Worm (Caenorhabditis elegans) whole organism, mixed stage, embryonic: ENCODE data around the gene Y41D4B.6.

Experiments used
- M03D4.4 ChIP-seq: sonication (generic microtip); optimal IDR thresholded peaks from 2 replicates; lab custom pipeline; 2017; ENCODE audit warnings: mild to moderate bottlenecking, missing genetic modification characterization, missing compliant biosample characterization
- bed-3 ChIP-seq: fragments of 200-800 bp; sonication (Bioruptor generic); optimal IDR thresholded peaks from 3 replicates; lab custom pipeline; 2018; ENCODE audit warnings: mild to moderate bottlenecking, missing genetic modification characterization, moderate library complexity, missing compliant biosample characterization
- blmp-1 ChIP-seq: fragments of 150-350 bp; optimal IDR thresholded peaks from 2 replicates; lab custom pipeline; 2014; ENCODE audit warnings: missing biosample characterization, missing genetic modification characterization
- ceh-39 ChIP-seq: fragments of 150-350 bp; optimal IDR thresholded peaks from 2 replicates; lab custom pipeline; 2014; ENCODE audit warnings: missing biosample characterization, missing genetic modification characterization
- ceh-43 ChIP-seq: fragments of 200-800 bp; sonication (Bioruptor generic); optimal IDR thresholded peaks from 2 replicates; lab custom pipeline; 2018; ENCODE audit warnings: mild to moderate bottlenecking, missing genetic modification characterization, moderate library complexity, missing compliant biosample characterization
- ceh-83 ChIP-seq: fragments of 200-800 bp; sonication (Bioruptor generic); optimal IDR thresholded peaks from 2 replicates; lab custom pipeline; 2018; ENCODE audit warnings: mild to moderate bottlenecking, missing genetic modification characterization, missing compliant biosample characterization
- ces-1 ChIP-seq: fragments of 150-350 bp; optimal IDR thresholded peaks from 2 replicates; lab custom pipeline; 2014; ENCODE audit warnings: missing biosample characterization, missing genetic modification reagents, missing genetic modification characterization
- cnd-1 ChIP-seq: fragments of 200-800 bp; sonication (Bioruptor generic); optimal IDR thresholded peaks from 2 replicates; lab custom pipeline; 2018; ENCODE audit warnings: mild to moderate bottlenecking, missing genetic modification characterization, missing compliant biosample characterization
- drap-1 ChIP-seq: fragments of 200-800 bp; sonication (Bioruptor generic); optimal IDR thresholded peaks from 3 replicates; lab custom pipeline; 2018; ENCODE audit warnings: mild to moderate bottlenecking, missing genetic modification characterization, missing compliant biosample characterization
- elt-1 ChIP-seq: sonication (generic microtip); optimal IDR thresholded peaks from 2 replicates; lab custom pipeline; 2017; ENCODE audit warnings: missing genetic modification characterization, mild to moderate bottlenecking, missing compliant biosample characterization, antibody characterized with exemption, moderate library complexity, borderline replicate concordance; ENCODE audit not compliant: insufficient read depth
- elt-3 ChIP-seq: fragments of 150-350 bp; optimal IDR thresholded peaks from 2 replicates; lab custom pipeline; 2014; ENCODE audit warnings: missing biosample characterization, missing genetic modification characterization
- flh-1 ChIP-seq: fragments of 200-800 bp; sonication (Bioruptor generic); optimal IDR thresholded peaks from 2 replicates; lab custom pipeline; 2018; ENCODE audit warnings: mild to moderate bottlenecking, missing genetic modification characterization, moderate library complexity, missing compliant biosample characterization
- ham-2 ChIP-seq: fragments of 200-800 bp; sonication (Bioruptor generic); optimal IDR thresholded peaks from 2 replicates; lab custom pipeline; 2018; ENCODE audit warnings: mild to moderate bottlenecking, missing genetic modification characterization, missing compliant biosample characterization
- hlh-1 ChIP-seq: fragments of 150-350 bp; optimal IDR thresholded peaks from 2 replicates; lab custom pipeline; 2014; ENCODE audit warnings: missing biosample characterization, missing genetic modification reagents, missing genetic modification characterization
- lin-13 ChIP-seq: fragments of 150-350 bp; optimal IDR thresholded peaks from 2 replicates; lab custom pipeline; 2014; ENCODE audit warnings: missing biosample characterization, missing genetic modification characterization
- lin-32 ChIP-seq: fragments of 200-800 bp; sonication (Bioruptor generic); optimal IDR thresholded peaks from 2 replicates; lab custom pipeline; 2018; ENCODE audit warnings: mild to moderate bottlenecking, missing genetic modification characterization, missing compliant biosample characterization
- lsy-2 ChIP-seq: fragments of 150-350 bp; optimal IDR thresholded peaks from 2 replicates; lab custom pipeline; 2014; ENCODE audit warnings: missing biosample characterization, missing genetic modification characterization
- mab-5 ChIP-seq: fragments of 150-350 bp; optimal IDR thresholded peaks from 2 replicates; lab custom pipeline; 2014; ENCODE audit warnings: missing biosample characterization, missing genetic modification characterization
- mep-1 ChIP-seq: fragments of 150-350 bp; optimal IDR thresholded peaks from 2 replicates; lab custom pipeline; 2017; ENCODE audit warnings: missing biosample characterization, missing genetic modification reagents, missing genetic modification characterization, inconsistent platforms
- mls-2 ChIP-seq: sonication (generic microtip); optimal IDR thresholded peaks from 2 replicates; lab custom pipeline; 2016; ENCODE audit warnings: mild to moderate bottlenecking, missing genetic modification characterization, moderate library complexity, missing compliant biosample characterization
- nhr-12 ChIP-seq: fragments of 150-350 bp; optimal IDR thresholded peaks from 2 replicates; lab custom pipeline; 2014; ENCODE audit warnings: missing biosample characterization, missing genetic modification characterization
- nhr-2 ChIP-seq: fragments of 150-350 bp; optimal IDR thresholded peaks from 2 replicates; lab custom pipeline; 2014; ENCODE audit warnings: missing biosample characterization, missing genetic modification characterization
- nhr-237 ChIP-seq: fragments of 150-350 bp; optimal IDR thresholded peaks from 2 replicates; lab custom pipeline; 2014; ENCODE audit warnings: missing biosample characterization, missing genetic modification characterization
- nhr-28 ChIP-seq: fragments of 150-350 bp; optimal IDR thresholded peaks from 2 replicates; lab custom pipeline; 2014; ENCODE audit warnings: missing biosample characterization, missing genetic modification characterization
- nhr-76 ChIP-seq: sonication (generic microtip); optimal IDR thresholded peaks from 2 replicates; lab custom pipeline; 2017; ENCODE audit warnings: missing biosample characterization, missing genetic modification characterization
- pha-4 ChIP-seq: fragments of 150-350 bp; optimal IDR thresholded peaks from 2 replicates; lab custom pipeline; 2018; ENCODE audit warnings: missing biosample characterization, missing genetic modification reagents, missing genetic modification characterization
- sem-2 ChIP-seq: fragments of 200-800 bp; sonication (Bioruptor generic); optimal IDR thresholded peaks from 2 replicates; lab custom pipeline; 2018; ENCODE audit warnings: mild to moderate bottlenecking, missing genetic modification characterization, missing compliant biosample characterization
- snpc-4 ChIP-seq: fragments of 150-350 bp; optimal IDR thresholded peaks from 2 replicates; lab custom pipeline; 2014; ENCODE audit warnings: missing biosample characterization, missing genetic modification characterization
- sptf-1 ChIP-seq: sonication (generic microtip); optimal IDR thresholded peaks from 2 replicates; lab custom pipeline; 2017; ENCODE audit warnings: mild to moderate bottlenecking, missing genetic modification characterization, moderate library complexity, missing compliant biosample characterization
- tbx-8 ChIP-seq: fragments of 200-800 bp; sonication (Bioruptor generic); optimal IDR thresholded peaks from 2 replicates; lab custom pipeline; 2018; ENCODE audit warnings: mild to moderate bottlenecking, missing genetic modification characterization, moderate library complexity, missing compliant biosample characterization
- unc-120 ChIP-seq: sonication (generic microtip); optimal IDR thresholded peaks from 2 replicates; lab custom pipeline; 2017; ENCODE audit warnings: missing genetic modification characterization, missing compliant biosample characterization; ENCODE audit not compliant: poor library complexity, severe bottlenecking
- unc-39 ChIP-seq: fragments of 150-350 bp; optimal IDR thresholded peaks from 2 replicates; lab custom pipeline; 2014; ENCODE audit warnings: missing biosample characterization, missing genetic modification characterization
- unc-62 ChIP-seq: fragments of 150-350 bp; optimal IDR thresholded peaks from 2 replicates; lab custom pipeline; 2014; ENCODE audit warnings: missing biosample characterization, missing genetic modification reagents, missing genetic modification characterization
- zip-8 ChIP-seq: fragments of 150-350 bp; optimal IDR thresholded peaks from 2 replicates; lab custom pipeline; 2014; ENCODE audit warnings: missing biosample characterization, missing genetic modification characterization
- ztf-11 ChIP-seq: fragments of 150-350 bp; optimal IDR thresholded peaks from 2 replicates; lab custom pipeline; 2014; ENCODE audit warnings: missing biosample characterization, missing genetic modification characterization

Y41D4B.6 gene

DNA sequence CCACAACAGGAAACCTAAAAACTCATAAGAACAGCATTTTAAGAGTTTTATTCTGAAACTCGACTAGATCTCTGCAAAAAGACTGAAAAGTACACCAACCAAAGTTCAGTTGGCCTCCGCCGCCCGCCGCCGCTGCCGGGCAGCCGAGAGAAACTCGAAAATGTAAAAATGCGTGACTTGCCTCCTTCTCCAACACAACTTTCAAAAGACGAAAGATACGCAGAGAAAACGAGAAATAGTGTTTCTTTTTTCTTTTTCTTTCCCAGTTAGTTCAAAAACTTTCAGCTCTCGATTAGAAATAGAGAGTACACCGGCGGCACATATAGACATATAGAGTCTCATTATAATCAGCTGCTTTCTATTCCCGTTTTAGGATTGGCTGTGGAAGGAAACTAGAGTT lies 16.2 kb downstream of the Y41D4B.6 start:
- peak; percentile 4 for TF ChIP-seq nhr-237 (tag; lab: Kevin White, UChicago)
- TF ChIP-seq unc-62 (GFP tag; lab: Kevin White, UChicago), result no peak
- TF ChIP-seq, all 35 proteins: peak for 1

DNA sequence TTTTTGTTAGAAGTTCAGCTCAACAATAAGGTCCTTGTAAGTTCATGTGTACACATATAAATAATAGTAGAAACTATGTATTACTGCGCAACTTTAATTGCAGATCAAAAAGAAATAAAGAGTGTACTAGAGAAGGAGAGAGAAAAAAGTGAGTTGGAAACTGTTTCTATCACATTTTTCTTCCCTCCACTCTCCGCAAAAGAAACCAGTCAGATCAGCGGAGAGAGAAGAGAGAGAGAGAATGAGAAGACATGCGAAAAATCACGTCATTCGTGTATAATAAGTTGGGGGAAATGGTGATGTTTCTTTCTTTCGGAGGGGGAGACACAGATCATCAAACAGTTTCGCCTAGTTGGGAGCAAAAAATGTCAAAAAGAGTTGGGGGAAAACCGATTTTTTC lies 21.8 kb downstream of the Y41D4B.6 start:
- TF ChIP-seq nhr-28 (tag; lab: Kevin White, UChicago) (no peak), unc-39 (tag; lab: Kevin White, UChicago) (no peak), blmp-1 (tag; lab: Kevin White, UChicago) (no peak), nhr-237 (tag; lab: Kevin White, UChicago) (peak; percentile 54), unc-62 (GFP tag; lab: Kevin White, UChicago) (no peak), snpc-4 (tag; lab: Kevin White, UChicago) (no peak), pha-4 (tag; lab: Kevin White, UChicago) (peak; percentile 13), ceh-39 (no peak)

DNA sequence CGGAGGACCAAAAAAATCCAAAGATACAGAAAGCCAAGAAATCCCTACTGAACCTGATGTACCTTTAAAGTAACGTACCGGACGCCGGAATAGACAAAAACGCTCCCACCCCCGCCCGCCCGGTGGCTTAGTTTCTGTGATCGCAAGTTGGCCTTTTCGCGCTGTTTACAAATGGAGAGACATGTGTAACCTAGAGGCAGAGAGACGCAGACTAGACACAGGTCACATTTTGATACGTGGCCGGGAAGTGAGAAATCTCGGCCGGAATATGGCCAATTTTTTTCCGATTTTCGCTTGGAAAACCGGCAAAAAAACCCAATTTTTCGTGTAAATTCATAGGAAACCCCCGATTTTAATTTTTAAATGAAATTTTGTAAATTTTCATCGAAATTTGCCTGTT lies 23.5 kb downstream of the Y41D4B.6 start:
- TF ChIP-seq mls-2 (tag; lab: Kevin White, UChicago) (no peak), pha-4 (tag; lab: Kevin White, UChicago) (peak; percentile 96), hlh-1 (tag; lab: Kevin White, UChicago) (no peak), ztf-11 (tag; lab: Kevin White, UChicago) (no peak), nhr-2 (peak; percentile 27), cnd-1 (no peak)

ce11 chrIV:1659045-1659741 lies 25.6 kb downstream of the Y41D4B.6 start, which contains the start of gene rps-28:
rps-28 (plus strand) TSS chrIV:1659691.
- TF ChIP-seq zip-8, result no peak
- TF ChIP-seq hlh-1 (tag; lab: Kevin White, UChicago), result peak; percentile 92
- no peak for TF ChIP-seq snpc-4 (tag; lab: Kevin White, UChicago)
- TF ChIP-seq nhr-76 (tag; lab: Kevin White, UChicago), result peak; percentile 66
- TF ChIP-seq nhr-237 (tag; lab: Kevin White, UChicago), result peak; percentile 97
- peak; percentile 56 for TF ChIP-seq flh-1
- peak; percentile 56 for TF ChIP-seq elt-3 (tag; lab: Kevin White, UChicago)
- peak; percentile 94 for TF ChIP-seq ztf-11 (tag; lab: Kevin White, UChicago)
- peak; percentile 89 for TF ChIP-seq unc-120 (tag; lab: Kevin White, UChicago)
- TF ChIP-seq tbx-8, result peak; percentile 40
- TF ChIP-seq ham-2 (GFP tag; lab: Kevin White, UChicago), result peak; percentile 60
- TF ChIP-seq mep-1 (tag; lab: Kevin White, UChicago), result peak; percentile 99
- peak; percentile 94 for TF ChIP-seq mls-2 (tag; lab: Kevin White, UChicago)
- TF ChIP-seq nhr-12 (tag; lab: Kevin White, UChicago), result peak; percentile 78
- TF ChIP-seq pha-4 (tag; lab: Kevin White, UChicago), result peak; percentile 99
- peak; percentile 64 for TF ChIP-seq nhr-2
- TF ChIP-seq sem-2 (GFP tag; lab: Kevin White, UChicago), result peak; percentile 51
- TF ChIP-seq unc-62 (GFP tag; lab: Kevin White, UChicago), result peak; percentile 70
- peak; percentile 16 for TF ChIP-seq lin-32
- peak; percentile 92 for TF ChIP-seq lsy-2 (tag; lab: Kevin White, UChicago)
- TF ChIP-seq unc-39 (tag; lab: Kevin White, UChicago), result peak; percentile 87
- peak; percentile 90 for TF ChIP-seq M03D4.4 (tag; lab: Kevin White, UChicago)
- peak; percentile 47 for TF ChIP-seq blmp-1 (tag; lab: Kevin White, UChicago)
- TF ChIP-seq ceh-43 (GFP tag; lab: Kevin White, UChicago), result peak; percentile 91
- TF ChIP-seq sptf-1 (tag; lab: Kevin White, UChicago), result peak; percentile 95
- peak; percentile 78 for TF ChIP-seq mab-5 (tag; lab: Kevin White, UChicago)
- TF ChIP-seq ceh-83 (GFP tag; lab: Kevin White, UChicago), result peak; percentile 79
- peak; percentile 94 for TF ChIP-seq ces-1 (GFP tag; lab: Kevin White, UChicago)
- peak; percentile 95 for TF ChIP-seq ceh-39
- TF ChIP-seq lin-13 (tag; lab: Kevin White, UChicago), result peak; percentile 99
- TF ChIP-seq elt-1 (tag; lab: Kevin White, UChicago), result peak; percentile 86
- peak; percentile 55 for TF ChIP-seq nhr-28 (tag; lab: Kevin White, UChicago)
- TF ChIP-seq drap-1 (GFP tag; lab: Kevin White, UChicago), result peak; percentile 84
- TF ChIP-seq bed-3 (GFP tag; lab: Kevin White, UChicago), result peak; percentile 63
- TF ChIP-seq cnd-1, result peak; percentile 91
